Worm (Caenorhabditis elegans): ENCODE measurements around the gene C01C4.2.

C01C4.2 gene

DNA sequence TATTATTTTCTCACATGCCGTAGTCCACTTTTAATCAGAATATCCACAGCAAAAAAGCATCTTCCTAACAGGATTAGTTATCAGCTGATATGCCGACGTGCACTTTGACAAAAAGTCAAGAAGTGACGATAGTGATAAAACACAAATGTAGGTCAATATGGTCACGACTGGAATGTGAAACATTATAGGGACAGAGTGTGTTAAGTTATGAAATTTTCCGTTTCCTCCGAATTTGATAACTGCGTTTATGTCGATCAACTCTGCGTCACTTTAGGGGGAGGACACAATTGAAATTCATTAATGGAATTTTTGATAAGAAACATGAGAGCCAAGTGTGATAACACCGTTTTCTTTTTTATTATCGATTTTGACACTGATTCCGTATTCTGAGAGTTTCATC, 14.1 kb downstream of the C01C4.2 start, which contains the start of gene aex-4 (continued):
- TF ChIP-seq snpc-4 (tag; optimal IDR thresholded peaks at IDR 0.05) (no peak), dmd-9 (GFP tag; IDR thresholded peaks at IDR 0.05) (no peak), daf-19 (GFP tag; conservative IDR thresholded peaks at IDR 0.05) (no peak), lsy-2 (tag; optimal IDR thresholded peaks at IDR 0.05) (no peak), nhr-102 (tag; optimal IDR thresholded peaks at IDR 0.05) (no peak), unc-39 (tag; optimal IDR thresholded peaks at IDR 0.05) (no peak), ceh-62 (tag; optimal IDR thresholded peaks at IDR 0.05) (no peak), dpl-1 (GFP tag; optimal IDR thresholded peaks at IDR 0.05) (no peak), nhr-77 (tag; optimal IDR thresholded peaks at IDR 0.05) (peak; percentile 50), lin-1 (GFP tag; IDR thresholded peaks at IDR 0.05) (peak; percentile 79), sdz-12 (GFP tag; optimal IDR thresholded peaks at IDR 0.05) (no peak), unc-130 (GFP tag; optimal IDR thresholded peaks at IDR 0.05) (no peak), dve-1 (tag; optimal IDR thresholded peaks at IDR 0.05; ENCODE audit: insufficient read depth) (no peak), Y105C5A.15 (GFP tag; IDR thresholded peaks at IDR 0.05) (no peak), ZK546.5 (tag; optimal IDR thresholded peaks at IDR 0.05) (no peak), nhr-76 (tag; optimal IDR thresholded peaks at IDR 0.05) (no peak), fos-1 (tag; optimal IDR thresholded peaks at IDR 0.05) (no peak), F49E8.2 (tag; optimal IDR thresholded peaks at IDR 0.05; ENCODE audit: borderline replicate concordance) (no peak), nhr-10 (tag; optimal IDR thresholded peaks at IDR 0.05) (no peak), ceh-82 (tag; optimal IDR thresholded peaks at IDR 0.05) (no peak), lim-7 (GFP tag; IDR thresholded peaks at IDR 0.05) (no peak), mxl-3 (GFP tag; optimal IDR thresholded peaks at IDR 0.05) (no peak), php-3 (GFP tag; IDR thresholded peaks at IDR 0.05) (peak; percentile 75), egl-27 (tag; optimal IDR thresholded peaks at IDR 0.05) (no peak), pqm-1 (tag; optimal IDR thresholded peaks at IDR 0.05) (peak; percentile 98), hmg-1.1 (GFP tag; IDR thresholded peaks at IDR 0.05) (no peak), F26F4.8 (GFP tag; conservative IDR thresholded peaks at IDR 0.05) (no peak), zfp-2 (tag; optimal IDR thresholded peaks at IDR 0.05) (no peak), nhr-48 (tag; optimal IDR thresholded peaks at IDR 0.05) (peak; percentile 54), jun-1 (tag; optimal IDR thresholded peaks at IDR 0.05) (no peak), nhr-42 (GFP tag; IDR thresholded peaks at IDR 0.05) (no peak), madf-5 (GFP tag; IDR thresholded peaks at IDR 0.05) (no peak), madf-9 (GFP tag; conservative IDR thresholded peaks at IDR 0.05) (no peak), hif-1 (tag; optimal IDR thresholded peaks at IDR 0.05) (peak in 1 of 2 experiments; percentile 93), spr-3 (GFP tag; optimal IDR thresholded peaks at IDR 0.05) (no peak), T26A8.4 (GFP tag; IDR thresholded peaks at IDR 0.05) (0 out of 2 replicates have a peak, but pooled peaks have one; percentile 24), D1046.2 (GFP tag; IDR thresholded peaks at IDR 0.05) (no peak), Y48G9A.11 (GFP tag; IDR thresholded peaks at IDR 0.05) (no peak), zag-1 (tag; optimal IDR thresholded peaks at IDR 0.05) (no peak), lir-3 (tag; optimal IDR thresholded peaks at IDR 0.05) (no peak), ctbp-1 (GFP tag; IDR thresholded peaks at IDR 0.05) (no peak), F10B5.3 (tag; optimal IDR thresholded peaks at IDR 0.05) (no peak), hlh-11 (tag; optimal IDR thresholded peaks at IDR 0.05) (peak; percentile 83), arid-1 (GFP tag; conservative IDR thresholded peaks at IDR 0.05) (no peak), fkh-10 (GFP tag; optimal IDR thresholded peaks at IDR 0.05) (no peak), T20F7.1 (GFP tag; optimal IDR thresholded peaks at IDR 0.05) (peak; percentile 6), ZK337.2 (GFP tag; IDR thresholded peaks at IDR 0.05) (no peak), rbr-2 (tag; optimal IDR thresholded peaks at IDR 0.05) (no peak), ceh-28 (tag; optimal IDR thresholded peaks at IDR 0.05) (no peak), mep-1 (tag; optimal IDR thresholded peaks at IDR 0.05) (peak; percentile 21), duxl-1 (tag; optimal IDR thresholded peaks at IDR 0.05; ENCODE audit: poor library complexity) (no peak), lin-13 (GFP tag; optimal IDR thresholded peaks at IDR 0.05) (peak; percentile 6)
